Worm (Caenorhabditis elegans): ENCODE measurements around the gene C02F5.14.

C02F5.14 gene

DNA sequence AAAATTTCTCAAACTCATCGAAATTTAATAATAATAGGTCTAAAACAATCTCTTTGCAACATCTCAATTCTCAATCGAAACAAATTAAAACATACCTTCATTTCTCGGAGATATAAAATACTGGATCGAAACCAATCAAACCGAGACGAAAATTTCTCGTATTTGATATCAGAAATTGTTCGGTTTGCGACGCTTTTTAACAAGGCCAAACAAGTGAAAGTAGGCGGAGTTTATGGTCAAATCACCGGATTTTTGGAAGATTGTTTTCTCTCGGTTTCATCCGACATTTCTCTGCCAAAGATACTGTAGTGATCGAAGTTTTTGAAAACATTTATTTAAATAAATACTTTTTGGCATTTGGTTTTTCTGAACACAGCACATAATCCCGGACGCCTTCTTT lies at the start of gene C02F5.14:
C02F5.14 (minus strand) TSS at position 157 of the 400 bp plus-strand sequence.
- TF ChIP-seq F26F4.8 (GFP tag; conservative IDR thresholded peaks at IDR 0.05) (no peak), D1046.2 (GFP tag; IDR thresholded peaks at IDR 0.05) (no peak), aly-2 (tag; optimal IDR thresholded peaks at IDR 0.05) (no peak), tag-97 (GFP tag; IDR thresholded peaks at IDR 0.05) (no peak), unc-39 (tag; optimal IDR thresholded peaks at IDR 0.05) (no peak), lin-39 (tag; optimal IDR thresholded peaks at IDR 0.05) (no peak), ZK337.2 (GFP tag; IDR thresholded peaks at IDR 0.05) (no peak), gei-8 (GFP tag; optimal IDR thresholded peaks at IDR 0.05) (no peak), nhr-111 (GFP tag; optimal IDR thresholded peaks at IDR 0.05) (no peak), php-3 (GFP tag; IDR thresholded peaks at IDR 0.05) (no peak), fos-1 (tag; optimal IDR thresholded peaks at IDR 0.05) (no peak), ceh-32 (tag; optimal IDR thresholded peaks at IDR 0.05; ENCODE audit: poor library complexity) (no peak), fkh-10 (GFP tag; optimal IDR thresholded peaks at IDR 0.05) (no peak), madf-5 (GFP tag; IDR thresholded peaks at IDR 0.05) (no peak), spr-1 (tag; optimal IDR thresholded peaks at IDR 0.05) (no peak)

DNA sequence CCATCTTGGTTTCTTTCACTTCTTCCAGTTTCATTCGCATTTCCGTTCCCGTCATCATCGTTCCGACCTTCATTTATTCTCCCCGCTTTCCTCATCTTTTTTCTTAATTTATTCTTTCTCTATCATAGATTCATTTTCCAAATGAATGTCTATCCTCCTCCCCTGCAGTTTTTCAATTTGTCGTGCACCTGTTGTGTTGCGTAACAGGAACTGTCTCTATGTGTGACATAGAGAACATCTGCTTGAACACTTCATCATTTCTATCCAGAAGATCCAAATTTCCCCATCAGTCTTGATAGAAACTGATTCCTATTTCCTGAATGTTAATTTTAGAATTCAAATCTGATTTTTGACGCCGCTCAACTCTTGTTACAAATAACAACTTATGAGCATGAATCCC lies 48.2 kb upstream of the C02F5.14 start:
- TF ChIP-seq attf-4 (tag; optimal IDR thresholded peaks at IDR 0.05) (no peak), nhr-6 (tag; optimal IDR thresholded peaks at IDR 0.05) (no peak), mxl-2 (GFP tag; conservative IDR thresholded peaks at IDR 0.05) (no peak), F10B5.3 (tag; optimal IDR thresholded peaks at IDR 0.05) (no peak), ZK337.2 (GFP tag; IDR thresholded peaks at IDR 0.05) (no peak), ztf-7 (tag; optimal IDR thresholded peaks at IDR 0.05) (no peak), rbr-2 (tag; optimal IDR thresholded peaks at IDR 0.05) (no peak)

DNA sequence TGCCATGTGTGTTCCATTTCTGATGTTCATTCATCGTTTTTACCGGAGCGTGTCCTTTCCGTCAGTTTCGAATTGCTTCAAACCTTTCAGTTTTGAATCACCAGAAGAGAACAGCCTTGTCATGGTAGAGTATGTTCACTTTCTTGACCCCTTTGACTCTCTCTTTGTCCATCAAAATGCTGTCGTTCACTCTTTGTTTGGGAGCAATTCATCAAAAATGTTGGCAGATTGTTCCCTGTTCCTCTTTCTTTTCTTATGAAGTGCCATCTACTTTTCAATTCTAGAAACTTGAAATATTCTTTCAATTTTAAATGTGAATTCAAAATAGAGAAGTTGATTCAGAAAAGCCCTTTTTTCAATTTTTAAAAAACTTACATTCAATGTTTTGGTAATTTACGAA lies 46.0 kb upstream of the C02F5.14 start:
- TF ChIP-seq dve-1 (tag; optimal IDR thresholded peaks at IDR 0.05; ENCODE audit: insufficient read depth) (no peak), unc-62 (GFP tag; optimal IDR thresholded peaks at IDR 0.05 in 1 of 2) (peak in 1 of 2 experiments; percentile 92), unc-62 (tag; optimal IDR thresholded peaks at IDR 0.05) (no peak)

DNA sequence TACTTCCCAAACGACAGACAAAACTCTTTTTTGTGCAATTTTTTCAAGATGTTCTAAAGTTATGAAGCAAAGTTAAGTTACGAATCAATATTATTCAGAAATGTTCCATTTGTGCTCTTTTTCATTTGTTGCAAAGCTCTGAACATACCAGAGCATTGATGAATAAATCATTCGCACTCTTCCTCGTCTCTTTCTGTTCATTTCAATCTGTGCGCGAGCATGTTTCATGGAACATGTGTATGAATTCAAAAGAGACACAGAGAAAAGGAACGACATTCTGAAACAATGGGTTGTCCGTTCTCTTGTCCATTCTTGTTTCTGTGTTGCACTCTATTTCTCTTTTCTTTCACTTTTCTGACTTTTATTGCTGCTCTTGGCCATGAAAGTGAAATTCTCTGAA lies 45.0 kb upstream of the C02F5.14 start:
- peak; percentile 99 for TF ChIP-seq aha-1 (tag)
- TF ChIP-seq unc-62 (GFP tag; optimal IDR thresholded peaks at IDR 0.05 in 1 of 2): peak in 1 of 2 experiments; percentile 94
- no peak for TF ChIP-seq unc-62 (tag; optimal IDR thresholded peaks at IDR 0.05)
- TF ChIP-seq mxl-3 (GFP tag; optimal IDR thresholded peaks at IDR 0.05): no peak
- TF ChIP-seq zip-11 (GFP tag; IDR thresholded peaks at IDR 0.05): no peak

DNA sequence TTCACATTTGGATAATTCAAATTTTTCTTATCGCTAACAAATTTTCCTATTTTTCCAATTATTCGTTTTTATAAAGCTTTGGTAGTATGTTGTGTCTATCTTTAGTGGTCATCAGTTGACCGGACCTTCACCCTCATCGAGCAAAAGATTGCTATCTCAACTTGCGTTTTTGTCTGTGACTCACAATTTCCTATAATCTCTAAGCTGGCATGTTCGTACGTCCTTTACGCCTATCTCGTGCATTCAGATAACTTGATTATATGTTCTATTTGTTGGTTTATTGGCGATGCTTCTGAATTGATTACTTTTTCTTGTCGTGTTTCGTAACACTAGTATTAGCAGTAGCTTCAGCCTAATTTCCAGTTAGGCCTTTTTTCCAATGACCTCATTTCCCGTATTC lies 44.3 kb upstream of the C02F5.14 start:
- TF ChIP-seq nhr-10 (tag; optimal IDR thresholded peaks at IDR 0.05) (no peak), mes-2 (tag; optimal IDR thresholded peaks at IDR 0.05; ENCODE audit: poor library complexity, severe bottlenecking) (no peak), nhr-11 (tag; optimal IDR thresholded peaks at IDR 0.05) (no peak), ceh-62 (tag; optimal IDR thresholded peaks at IDR 0.05) (no peak), aly-2 (tag; optimal IDR thresholded peaks at IDR 0.05) (no peak), R02D3.7 (tag; optimal IDR thresholded peaks at IDR 0.05) (no peak)

DNA sequence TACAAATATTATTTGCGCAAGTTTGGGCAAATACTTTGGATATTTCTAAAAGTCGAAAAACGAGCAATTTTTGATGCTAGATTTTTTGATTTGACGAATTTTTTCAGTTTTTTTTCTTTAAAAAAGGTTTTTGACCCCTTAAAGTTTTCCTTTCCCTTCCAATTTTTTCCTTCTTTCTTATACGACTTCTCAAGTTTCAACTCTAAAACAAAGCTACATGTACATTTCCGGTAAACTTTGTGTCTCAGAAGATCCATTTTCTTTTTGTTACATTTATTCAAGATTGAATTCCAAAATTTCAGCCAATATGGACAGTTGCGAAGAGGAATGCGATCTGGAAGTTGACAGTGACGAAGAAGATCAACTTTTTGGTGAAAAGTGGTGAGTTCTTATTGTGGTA lies 43.5 kb upstream of the C02F5.14 start, which contains the start of gene mig-10:
mig-10 (plus strand) TSS at position 301 of the 400 bp plus-strand sequence.
- TF ChIP-seq daf-8 (GFP tag; IDR thresholded peaks at IDR 0.05) (no peak), pqm-1 (tag; optimal IDR thresholded peaks at IDR 0.05) (no peak), lin-29 (GFP tag; IDR thresholded peaks at IDR 0.05) (no peak), hlh-11 (tag; optimal IDR thresholded peaks at IDR 0.05) (no peak), unc-39 (tag; optimal IDR thresholded peaks at IDR 0.05) (no peak), arid-1 (GFP tag; conservative IDR thresholded peaks at IDR 0.05) (no peak), nhr-77 (tag; optimal IDR thresholded peaks at IDR 0.05) (no peak), ctbp-1 (GFP tag; IDR thresholded peaks at IDR 0.05) (no peak), mdt-29 (GFP tag; IDR thresholded peaks at IDR 0.05) (no peak), lin-39 (tag; optimal IDR thresholded peaks at IDR 0.05) (no peak), lin-1 (GFP tag; IDR thresholded peaks at IDR 0.05) (no peak), attf-4 (tag; optimal IDR thresholded peaks at IDR 0.05) (no peak), egl-43 (GFP tag; IDR thresholded peaks at IDR 0.05) (no peak), zag-1 (tag; optimal IDR thresholded peaks at IDR 0.05) (no peak)
